Worm (Caenorhabditis elegans): ENCODE data around the gene T09A5.4.

T09A5.4 gene

DNA sequence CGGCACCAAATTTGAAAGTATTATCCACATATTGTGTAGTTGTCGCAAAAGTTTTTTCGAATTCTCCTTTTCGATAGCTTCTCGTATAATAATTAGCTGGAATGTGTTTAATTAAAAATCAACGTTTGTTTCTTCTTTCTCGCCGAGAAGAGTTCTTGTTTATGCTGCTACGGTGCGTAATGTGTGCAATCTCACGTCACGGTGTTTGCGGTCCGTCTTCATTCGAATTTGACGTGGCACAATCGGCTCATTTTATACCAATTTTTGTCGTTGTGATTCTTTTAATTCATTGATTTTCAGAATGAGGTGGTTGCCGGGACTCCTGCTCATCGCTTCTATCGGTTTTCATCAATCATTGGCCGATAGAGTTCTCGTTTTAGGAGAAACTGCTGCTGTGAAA is 18.2 kb downstream of the T09A5.4 start, which contains the start of gene ostb-1:
Gene ostb-1, plus strand, starts transcription at position 301 of the 400 bp plus-strand sequence.
- TF ChIP-seq F13C5.2 (tag; optimal IDR thresholded peaks at IDR 0.05): no peak
- TF ChIP-seq hmg-4 (GFP tag; optimal IDR thresholded peaks at IDR 0.05): no peak
- no peak for TF ChIP-seq hmbx-1 (tag; optimal IDR thresholded peaks at IDR 0.05)

DNA sequence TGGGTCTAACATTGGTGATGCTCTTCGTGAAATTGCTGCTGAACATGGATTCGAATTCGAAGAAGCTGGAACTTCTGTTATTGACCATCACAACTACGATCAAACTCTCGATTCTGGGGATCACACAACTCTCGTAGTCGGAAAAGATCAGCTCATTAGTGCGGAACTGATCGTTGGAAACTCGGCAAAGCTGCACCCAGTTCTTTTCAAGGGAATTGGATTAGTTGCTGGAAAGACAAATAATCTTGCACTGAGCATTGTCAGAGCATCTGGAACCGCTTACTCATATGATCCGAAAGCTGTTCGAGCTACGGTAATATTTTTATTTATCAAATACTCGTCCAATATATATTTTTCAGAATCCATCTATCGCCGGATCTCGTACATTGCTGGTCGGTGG is 18.9 kb downstream of the T09A5.4 start:
- TF ChIP-seq tbx-37 (GFP tag; conservative IDR thresholded peaks at IDR 0.05) (no peak), aly-1 (tag; optimal IDR thresholded peaks at IDR 0.05) (no peak), ama-1 (optimal IDR thresholded peaks at IDR 0.05) (no peak), scrt-1 (GFP tag; IDR thresholded peaks at IDR 0.05) (no peak)

DNA sequence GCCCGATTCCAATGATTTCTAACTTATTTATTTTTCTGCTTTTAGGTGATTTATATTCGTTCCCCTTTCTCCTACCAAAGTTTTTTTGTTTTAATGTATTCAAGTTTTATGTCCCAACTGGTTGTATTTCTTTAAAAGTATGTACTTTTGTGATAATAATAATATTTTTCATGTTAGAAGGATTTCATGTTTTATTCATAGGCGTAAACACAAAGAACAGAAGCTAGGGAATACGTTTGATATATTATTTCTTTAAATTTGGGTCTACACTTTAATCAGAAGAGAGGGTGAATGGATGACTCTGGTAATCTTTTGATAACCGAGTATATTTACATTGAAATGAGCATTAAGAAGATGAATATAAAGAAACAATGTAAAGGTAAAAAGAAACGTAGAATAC is 20.1 kb downstream of the T09A5.4 start:
- TF ChIP-seq sea-1 (GFP tag; conservative IDR thresholded peaks at IDR 0.05) (no peak), flt-1 (GFP tag; IDR thresholded peaks at IDR 0.05) (no peak), hmbx-1 (tag; optimal IDR thresholded peaks at IDR 0.05) (no peak), ama-1 (optimal IDR thresholded peaks at IDR 0.05) (no peak), scrt-1 (GFP tag; IDR thresholded peaks at IDR 0.05) (no peak), ceh-13 (GFP tag; optimal IDR thresholded peaks at IDR 0.05) (no peak), F13C5.2 (tag; optimal IDR thresholded peaks at IDR 0.05) (no peak), hmg-4 (GFP tag; optimal IDR thresholded peaks at IDR 0.05) (no peak), tbx-37 (GFP tag; conservative IDR thresholded peaks at IDR 0.05) (no peak), B0310.2 (tag; optimal IDR thresholded peaks at IDR 0.05) (no peak), ets-7 (tag; optimal IDR thresholded peaks at IDR 0.05) (no peak)

DNA sequence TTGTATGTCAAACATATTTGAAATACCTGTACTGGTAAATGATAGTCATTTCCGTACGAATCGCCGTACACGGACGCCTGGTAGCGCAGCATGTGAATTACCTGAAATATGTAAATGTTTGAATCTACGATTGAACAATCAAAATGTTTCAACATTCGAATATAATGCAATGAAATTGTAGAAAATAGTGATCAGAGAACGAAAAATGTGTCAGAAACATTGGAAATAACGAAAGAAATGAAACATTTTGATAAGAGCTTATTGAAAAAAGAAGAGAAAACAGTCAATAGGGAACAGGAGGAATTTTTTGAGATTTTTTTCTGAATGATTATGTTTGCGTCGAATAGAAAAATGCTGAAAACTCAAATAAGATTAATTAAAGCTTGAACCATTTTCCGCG is 24.1 kb downstream of the T09A5.4 start, which contains the start of gene ztf-17:
Gene ztf-17, minus strand, starts transcription at position 101 of the 400 bp plus-strand sequence.
- no peak for TF ChIP-seq ets-7 (tag; optimal IDR thresholded peaks at IDR 0.05)
- no peak for TF ChIP-seq tbx-11 (GFP tag; IDR thresholded peaks at IDR 0.05)
- TF ChIP-seq ama-1 (optimal IDR thresholded peaks at IDR 0.05): no peak
- no peak for TF ChIP-seq tbx-37 (GFP tag; conservative IDR thresholded peaks at IDR 0.05)
- TF ChIP-seq hmg-4 (GFP tag; optimal IDR thresholded peaks at IDR 0.05): no peak
- no peak for TF ChIP-seq F13C5.2 (tag; optimal IDR thresholded peaks at IDR 0.05)
- no peak for TF ChIP-seq pes-1 (GFP tag; IDR thresholded peaks at IDR 0.05)

DNA sequence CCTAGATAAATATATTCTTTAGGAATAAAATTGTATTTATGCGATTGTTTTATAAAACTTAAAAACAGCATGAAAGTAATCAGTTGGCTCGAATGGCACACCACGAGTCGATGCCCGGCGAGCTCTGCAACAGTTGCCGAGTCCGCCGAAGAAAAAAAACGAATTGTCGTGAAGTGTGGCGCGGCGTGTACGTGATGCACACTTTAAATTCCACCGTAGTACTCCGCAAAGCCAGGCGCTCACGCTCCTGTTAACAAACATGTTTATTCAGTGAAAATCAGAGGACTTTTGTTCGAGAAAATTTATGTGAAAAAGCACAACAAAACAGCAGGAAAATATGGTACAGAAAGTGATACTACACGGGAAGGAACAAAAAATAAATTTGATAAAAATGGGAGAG is 24.6 kb downstream of the T09A5.4 start:
- TF ChIP-seq B0310.2 (tag; optimal IDR thresholded peaks at IDR 0.05): no peak
- TF ChIP-seq ama-1 (optimal IDR thresholded peaks at IDR 0.05): no peak
- TF ChIP-seq scrt-1 (GFP tag; IDR thresholded peaks at IDR 0.05): no peak
- no peak for TF ChIP-seq tra-4 (tag; optimal IDR thresholded peaks at IDR 0.05)
- no peak for TF ChIP-seq hmg-4 (GFP tag; optimal IDR thresholded peaks at IDR 0.05)
- TF ChIP-seq tbx-37 (GFP tag; conservative IDR thresholded peaks at IDR 0.05): no peak
- TF ChIP-seq ceh-36 (tag; optimal IDR thresholded peaks at IDR 0.05): no peak
- no peak for TF ChIP-seq tbx-11 (GFP tag; IDR thresholded peaks at IDR 0.05)
- TF ChIP-seq pes-1 (GFP tag; IDR thresholded peaks at IDR 0.05): no peak
- TF ChIP-seq ets-7 (tag; optimal IDR thresholded peaks at IDR 0.05): no peak
- no peak for TF ChIP-seq ceh-13 (GFP tag; optimal IDR thresholded peaks at IDR 0.05)
- TF ChIP-seq hmbx-1 (tag; optimal IDR thresholded peaks at IDR 0.05): no peak
- TF ChIP-seq aly-1 (tag; optimal IDR thresholded peaks at IDR 0.05): no peak

DNA sequence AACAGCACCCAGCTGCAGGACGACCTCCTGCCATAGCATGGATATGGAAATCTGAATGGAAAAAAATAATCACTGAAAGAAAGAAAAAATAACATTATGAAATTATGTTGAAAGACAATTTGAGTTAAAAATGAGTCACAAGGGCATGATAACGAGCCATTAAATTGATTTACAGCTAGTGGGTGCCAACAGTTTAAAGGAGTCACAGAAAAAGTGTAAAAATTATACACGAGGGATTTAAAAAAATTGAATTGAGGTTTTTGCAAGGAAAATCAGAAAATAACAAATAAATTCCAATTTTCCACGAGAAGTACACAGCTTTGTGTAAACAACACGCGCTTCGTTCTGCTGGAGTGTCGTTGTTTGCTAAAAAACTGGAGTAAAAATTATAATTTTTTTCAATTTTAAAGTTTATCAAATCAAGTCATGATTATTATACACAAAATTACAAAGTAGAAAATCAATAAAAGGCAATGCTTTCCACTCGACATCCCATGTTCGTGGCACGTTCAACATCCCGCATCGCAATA is 27.9 kb downstream of the T09A5.4 start, which contains the start of gene T01H3.3:
Gene T01H3.3, minus strand, starts transcription at position 51 of the 530 bp plus-strand sequence.
- TF ChIP-seq ama-1 (optimal IDR thresholded peaks at IDR 0.05) (no peak), flt-1 (GFP tag; IDR thresholded peaks at IDR 0.05) (no peak), sea-1 (GFP tag; conservative IDR thresholded peaks at IDR 0.05) (no peak)

DNA sequence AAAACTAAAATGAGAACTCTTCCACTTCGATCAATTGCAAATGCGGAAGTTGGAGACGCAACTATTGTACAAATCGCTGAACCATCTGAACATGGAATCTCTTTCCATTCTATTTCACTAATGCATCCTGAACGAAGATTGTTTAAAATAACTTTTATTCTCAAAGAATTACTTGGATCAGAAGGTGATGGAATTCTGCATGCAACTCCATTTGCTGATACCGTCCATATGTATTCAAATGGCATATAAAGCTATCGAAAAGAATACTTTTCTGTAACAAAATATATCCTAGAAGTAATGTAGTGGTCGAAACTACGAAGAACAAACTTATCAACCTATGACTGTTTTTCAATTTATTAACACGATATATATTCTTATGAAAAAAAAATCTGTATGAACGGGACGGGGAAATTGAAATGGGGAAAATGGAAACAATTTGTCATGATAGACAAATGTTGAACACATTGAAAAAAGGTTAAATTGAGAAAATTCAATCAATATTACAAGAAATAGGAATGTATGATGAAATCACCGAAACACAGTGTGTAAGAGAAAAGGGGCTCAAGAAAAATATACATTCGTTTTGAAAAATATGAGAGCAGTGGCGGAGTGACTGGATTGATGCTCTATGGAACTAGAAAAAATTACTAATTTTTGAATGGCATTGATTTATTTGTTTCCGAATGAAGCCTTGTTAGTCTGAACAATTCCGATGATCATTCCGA is 31.9 kb downstream of the T09A5.4 start, which contains the start of gene T01H3.2:
Gene T01H3.2, minus strand, starts transcription at position 251 of the 725 bp plus-strand sequence.
- no peak for TF ChIP-seq hmbx-1 (tag; optimal IDR thresholded peaks at IDR 0.05)
- TF ChIP-seq tbx-37 (GFP tag; conservative IDR thresholded peaks at IDR 0.05): no peak

DNA sequence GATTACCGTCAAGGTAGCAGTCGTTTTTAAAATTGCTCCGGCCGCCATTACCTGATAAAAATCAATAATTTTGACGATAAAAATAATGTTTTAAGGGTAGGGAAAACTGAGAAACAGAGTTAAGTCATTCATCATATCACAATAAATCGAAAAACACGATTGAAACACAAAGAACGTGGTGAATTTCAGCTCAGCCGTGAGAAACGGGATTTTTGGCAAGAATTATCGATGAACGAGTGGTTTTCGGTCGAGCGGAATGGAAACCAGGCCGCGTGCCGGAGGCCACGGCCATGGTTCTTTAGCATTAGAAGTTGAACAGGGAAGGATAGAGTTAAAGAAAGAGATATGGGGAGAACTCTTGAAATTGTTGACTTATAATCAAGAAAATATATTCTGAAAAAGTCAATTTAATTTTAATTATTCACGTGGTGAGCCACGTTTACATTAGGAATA is 33.3 kb downstream of the T09A5.4 start, which contains the start of the genes vha-4 and T01H3.5:
Gene vha-4, minus strand, starts transcription at position 51 of the 453 bp plus-strand sequence.
Gene T01H3.5, plus strand, starts transcription at position 351 of the 453 bp plus-strand sequence.
- TF ChIP-seq aly-1 (tag; optimal IDR thresholded peaks at IDR 0.05) (no peak), F13C5.2 (tag; optimal IDR thresholded peaks at IDR 0.05) (no peak), hmbx-1 (tag; optimal IDR thresholded peaks at IDR 0.05) (no peak), ama-1 (optimal IDR thresholded peaks at IDR 0.05) (no peak), tbx-11 (GFP tag; IDR thresholded peaks at IDR 0.05) (no peak), sea-1 (GFP tag; conservative IDR thresholded peaks at IDR 0.05) (no peak), tra-4 (tag; optimal IDR thresholded peaks at IDR 0.05) (no peak)

DNA sequence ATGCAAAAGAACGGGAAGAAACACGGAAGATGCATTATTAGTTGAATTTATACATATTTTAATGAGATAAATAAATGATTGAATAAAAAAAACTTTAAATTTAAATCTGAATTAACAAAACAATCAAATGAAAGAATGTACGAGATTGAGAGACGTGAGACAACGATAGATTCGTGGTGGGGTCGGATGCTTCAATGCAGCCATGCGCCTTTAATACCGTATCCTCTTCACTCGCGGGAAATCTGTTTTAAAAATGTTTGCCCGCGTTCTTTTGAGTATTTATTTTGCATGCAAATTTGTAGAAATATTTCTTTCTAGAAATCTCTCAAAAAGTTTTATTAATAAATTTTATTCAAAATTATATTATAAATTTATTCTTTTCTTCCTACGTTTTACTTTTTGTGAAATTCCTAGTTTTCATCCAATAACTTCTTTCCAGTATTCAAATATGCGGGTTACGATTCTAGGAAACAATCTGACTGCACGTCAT is 34.4 kb downstream of the T09A5.4 start, which contains the start of gene perm-1:
Gene perm-1, plus strand, starts transcription at position 440 of the 490 bp plus-strand sequence.
- TF ChIP-seq pes-1 (GFP tag; IDR thresholded peaks at IDR 0.05) (no peak), hmbx-1 (tag; optimal IDR thresholded peaks at IDR 0.05) (no peak), aly-1 (tag; optimal IDR thresholded peaks at IDR 0.05) (no peak)
